Worm (Caenorhabditis elegans) whole organism, young adult: Measurements from ENCODE around the gene T28A8.8.

Source experiments
- B0035.1 ChIP-seq: sonication (generic microtip); optimal IDR thresholded peaks from 2 replicates; lab custom pipeline; 2016; ENCODE audit warnings: missing genetic modification characterization, mild to moderate bottlenecking, missing compliant biosample characterization, missing genotype, missing genetic modification reagents
- C06A6.2 ChIP-seq: fragments of 200-800 bp; sonication (Bioruptor generic); conservative IDR thresholded peaks from 2 replicates; pipeline ENCODE4 v1.3.6; 2022; ENCODE audit warnings: missing genetic modification characterization, missing compliant biosample characterization
- D2030.7 ChIP-seq: fragments of 200-800 bp; sonication (Bioruptor generic); IDR thresholded peaks from 2 replicates; pipeline ENCODE4 v1.3.6; 2022; ENCODE audit warnings: missing genetic modification reagents, missing genetic modification characterization, missing compliant biosample characterization
- F10E7.11 ChIP-seq: sonication (generic microtip); optimal IDR thresholded peaks from 2 replicates; lab custom pipeline; 2017; ENCODE audit warnings: mild to moderate bottlenecking, missing genetic modification characterization, moderate library complexity, missing compliant biosample characterization
- F22D6.2 ChIP-seq: sonication (generic microtip); optimal IDR thresholded peaks from 2 replicates; lab custom pipeline; 2016; ENCODE audit warnings: mild to moderate bottlenecking, missing genetic modification characterization, missing compliant biosample characterization
- F23B12.7 ChIP-seq: sonication (generic microtip); optimal IDR thresholded peaks from 2 replicates; lab custom pipeline; 2017; ENCODE audit warnings: missing genetic modification characterization, mild to moderate bottlenecking, missing compliant biosample characterization, antibody characterized with exemption, moderate library complexity; ENCODE audit not compliant: insufficient read depth
- F33H1.4 ChIP-seq: fragments of 200-800 bp; sonication (Bioruptor generic); IDR thresholded peaks from 2 replicates; pipeline ENCODE4 v1.3.6; 2022; ENCODE audit warnings: missing genetic modification reagents, missing genetic modification characterization, missing compliant biosample characterization
- F49E8.2 ChIP-seq: sonication (generic microtip); optimal IDR thresholded peaks from 3 replicates; lab custom pipeline; 2017; ENCODE audit warnings: missing genetic modification characterization, mild to moderate bottlenecking, missing compliant biosample characterization, antibody characterized with exemption, moderate library complexity; ENCODE audit not compliant: insufficient read depth
- K11D2.4 ChIP-seq: fragments of 200-800 bp; sonication (Bioruptor generic); IDR thresholded peaks from 2 replicates; pipeline ENCODE4 v1.3.6; 2022; ENCODE audit warnings: missing genetic modification reagents, missing genetic modification characterization, missing compliant biosample characterization
- Y67H2A.10 ChIP-seq: fragments of 200-800 bp; sonication (Bioruptor generic); conservative IDR thresholded peaks from 2 replicates; pipeline ENCODE4 v1.3.6; 2022; ENCODE audit warnings: missing genetic modification reagents, missing genetic modification characterization, missing compliant biosample characterization
- Y95B8A.8 ChIP-seq: fragments of 200-800 bp; sonication (Bioruptor generic); IDR thresholded peaks from 2 replicates; pipeline ENCODE4 v1.3.6; 2022; ENCODE audit warnings: missing genetic modification reagents, missing genetic modification characterization, missing compliant biosample characterization
- atf-7 ChIP-seq: sonication (generic microtip); optimal IDR thresholded peaks from 2 replicates; lab custom pipeline; 2017; ENCODE audit warnings: mild to moderate bottlenecking, missing genetic modification characterization, missing compliant biosample characterization
- attf-5 ChIP-seq: fragments of 200-800 bp; sonication (Bioruptor generic); optimal IDR thresholded peaks from 2 replicates; lab custom pipeline; 2018; ENCODE audit warnings: mild to moderate bottlenecking, missing genetic modification characterization, missing compliant biosample characterization
- attf-6 ChIP-seq: fragments of 200-800 bp; sonication (Bioruptor generic); IDR thresholded peaks from 2 replicates; pipeline ENCODE4 v1.3.6; 2022; ENCODE audit warnings: missing genetic modification reagents, missing genetic modification characterization, missing compliant biosample characterization
- cebp-1 ChIP-seq, 2 experiments: fragments of 200-800 bp in 1 of 2; sonication (Bioruptor generic) in 1 of 2; sonication (generic microtip) in 1 of 2; IDR thresholded peaks in 1 of 2; optimal IDR thresholded peaks in 1 of 2; 2 replicates each; pipeline versions ENCODE4 v1.3.6 to Lab custom; 2017 to 2022; ENCODE audit warnings: missing compliant biosample characterization in 2 of 2, missing genetic modification characterization in 2 of 2, mild to moderate bottlenecking in 1 of 2, missing genetic modification reagents in 1 of 2, moderate library complexity in 1 of 2
- ceh-100 ChIP-seq: fragments of 200-800 bp; sonication (Bioruptor generic); IDR thresholded peaks from 2 replicates; pipeline ENCODE4 v1.3.6; 2022; ENCODE audit warnings: missing genetic modification reagents, missing genetic modification characterization, missing compliant biosample characterization
- ceh-27 ChIP-seq: fragments of 200-800 bp; sonication (Bioruptor generic); optimal IDR thresholded peaks from 2 replicates; lab custom pipeline; 2018; ENCODE audit warnings: mild to moderate bottlenecking, missing genetic modification characterization, moderate library complexity, missing compliant biosample characterization
- ceh-91 ChIP-seq: fragments of 200-800 bp; sonication (Bioruptor generic); IDR thresholded peaks from 2 replicates; pipeline ENCODE4 v1.3.6; 2022; ENCODE audit warnings: missing genetic modification reagents, missing genetic modification characterization, missing compliant biosample characterization
- chd-7 ChIP-seq: sonication (generic microtip); optimal IDR thresholded peaks from 2 replicates; lab custom pipeline; 2016; ENCODE audit warnings: mild to moderate bottlenecking, missing genetic modification characterization, moderate library complexity, missing compliant biosample characterization
- dox-1 ChIP-seq: fragments of 200-800 bp; sonication (Bioruptor generic); IDR thresholded peaks from 2 replicates; pipeline ENCODE4 v1.3.6; 2022; ENCODE audit warnings: missing genetic modification reagents, missing genetic modification characterization, missing compliant biosample characterization
- efl-1 ChIP-seq: fragments of 150-350 bp; optimal IDR thresholded peaks from 2 replicates; lab custom pipeline; 2014; ENCODE audit warnings: missing biosample characterization, missing genetic modification reagents, missing genetic modification characterization
- ekl-4 ChIP-seq: fragments of 200-800 bp; sonication (Bioruptor generic); IDR thresholded peaks from 2 replicates; pipeline ENCODE4 v1.3.6; 2022; ENCODE audit warnings: missing genetic modification reagents, missing genetic modification characterization, missing compliant biosample characterization
- ets-4 ChIP-seq: fragments of 200-800 bp; sonication (Bioruptor generic); optimal IDR thresholded peaks from 2 replicates; lab custom pipeline; 2018; ENCODE audit warnings: mild to moderate bottlenecking, missing genetic modification characterization, missing compliant biosample characterization
- hrde-1 ChIP-seq: sonication (generic microtip); optimal IDR thresholded peaks from 2 replicates; lab custom pipeline; 2016; ENCODE audit warnings: missing genetic modification characterization, mild to moderate bottlenecking, missing compliant biosample characterization, moderate library complexity, missing genotype, missing genetic modification reagents, borderline replicate concordance
- hsf-1 ChIP-seq: fragments of 200-800 bp; sonication (Bioruptor generic); IDR thresholded peaks from 2 replicates; pipeline ENCODE4 v1.3.6; 2022; ENCODE audit warnings: missing genetic modification reagents, missing genetic modification characterization, missing compliant biosample characterization
- let-607 ChIP-seq, 2 experiments: fragments of 200-800 bp in 1 of 2; sonication (Bioruptor generic) in 1 of 2; sonication (generic microtip) in 1 of 2; optimal IDR thresholded peaks; 2 replicates each; lab custom pipeline; 2016 to 2018; ENCODE audit warnings: mild to moderate bottlenecking in 2 of 2, missing compliant biosample characterization in 2 of 2, missing genetic modification characterization in 2 of 2, moderate library complexity in 2 of 2, missing genotype in 1 of 2
- lin-54 ChIP-seq: fragments of 200-800 bp; sonication (Bioruptor generic); optimal IDR thresholded peaks from 2 replicates; lab custom pipeline; 2018; ENCODE audit warnings: mild to moderate bottlenecking, missing genetic modification characterization, missing compliant biosample characterization
- madf-3 ChIP-seq: fragments of 200-800 bp; sonication (Bioruptor generic); IDR thresholded peaks from 2 replicates; pipeline ENCODE4 v1.3.6; 2022; ENCODE audit warnings: missing genetic modification reagents, missing genetic modification characterization, missing compliant biosample characterization
- madf-6 ChIP-seq: fragments of 200-800 bp; sonication (Bioruptor generic); IDR thresholded peaks from 2 replicates; pipeline ENCODE4 v1.3.6; 2022; ENCODE audit warnings: missing genetic modification reagents, missing genetic modification characterization, missing compliant biosample characterization
- madf-8 ChIP-seq: fragments of 200-800 bp; sonication (Bioruptor generic); conservative IDR thresholded peaks from 2 replicates; pipeline ENCODE4 v1.3.6; 2022; ENCODE audit warnings: missing genetic modification reagents, missing genetic modification characterization, missing compliant biosample characterization
- mcd-1 ChIP-seq: fragments of 200-800 bp; sonication (Bioruptor generic); IDR thresholded peaks from 2 replicates; pipeline ENCODE4 v1.3.6; 2022; ENCODE audit warnings: missing genetic modification reagents, missing genetic modification characterization, missing compliant biosample characterization
- nfyb-1 ChIP-seq: fragments of 200-800 bp; sonication (Bioruptor generic); IDR thresholded peaks from 2 replicates; pipeline ENCODE4 v1.3.6; 2022; ENCODE audit warnings: missing genetic modification reagents, missing genetic modification characterization, missing compliant biosample characterization
- pbrm-1 ChIP-seq: fragments of 200-800 bp; sonication (Bioruptor generic); IDR thresholded peaks from 2 replicates; pipeline ENCODE4 v1.3.6; 2022; ENCODE audit warnings: missing genetic modification reagents, missing genetic modification characterization, missing compliant biosample characterization
- sea-2 ChIP-seq: fragments of 200-800 bp; sonication (Bioruptor generic); IDR thresholded peaks from 2 replicates; pipeline ENCODE4 v1.3.6; 2022; ENCODE audit warnings: missing genetic modification characterization, missing compliant biosample characterization
- snpc-1.3 ChIP-seq: sonication (generic microtip); optimal IDR thresholded peaks from 2 replicates; lab custom pipeline; 2017; ENCODE audit warnings: missing genetic modification characterization, mild to moderate bottlenecking, missing compliant biosample characterization, antibody characterized with exemption, moderate library complexity, missing genotype, missing genetic modification reagents; ENCODE audit not compliant: insufficient read depth
- snpc-3.4 ChIP-seq: sonication (generic microtip); optimal IDR thresholded peaks from 2 replicates; lab custom pipeline; 2017; ENCODE audit warnings: missing genetic modification characterization, mild to moderate bottlenecking, missing compliant biosample characterization, antibody characterized with exemption, moderate library complexity, missing genotype, missing genetic modification reagents
- snpc-4 ChIP-seq, 5 experiments: fragments of 150-350 bp in 1 of 5; sonication (generic microtip) in 4 of 5; optimal IDR thresholded peaks; 2 replicates each; lab custom pipeline; 2014 to 2018; ENCODE audit warnings: missing genetic modification characterization in 5 of 5, missing biosample characterization in 3 of 5, antibody characterized with exemption in 2 of 5, mild to moderate bottlenecking in 2 of 5, missing compliant biosample characterization in 2 of 5, missing genotype in 2 of 5, moderate library complexity in 2 of 5, missing genetic modification reagents in 1 of 5
- somi-1 ChIP-seq: fragments of 200-800 bp; sonication (Bioruptor generic); optimal IDR thresholded peaks from 2 replicates; lab custom pipeline; 2018; ENCODE audit warnings: mild to moderate bottlenecking, missing genetic modification characterization, missing compliant biosample characterization
- sptf-2 ChIP-seq: fragments of 200-800 bp; sonication (Bioruptor generic); optimal IDR thresholded peaks from 2 replicates; lab custom pipeline; 2018; ENCODE audit warnings: mild to moderate bottlenecking, missing genetic modification characterization, missing compliant biosample characterization
- tbp1 ChIP-seq: fragments of 200-800 bp; sonication (Bioruptor generic); optimal IDR thresholded peaks from 2 replicates; lab custom pipeline; 2018; ENCODE audit warnings: mild to moderate bottlenecking, missing genetic modification characterization, missing compliant biosample characterization
- tlf-1 ChIP-seq: fragments of 200-800 bp; sonication (Bioruptor generic); optimal IDR thresholded peaks from 2 replicates; lab custom pipeline; 2018; ENCODE audit warnings: mild to moderate bottlenecking, missing genetic modification characterization, missing compliant biosample characterization
- ztf-28 ChIP-seq: fragments of 200-800 bp; sonication (Bioruptor generic); IDR thresholded peaks from 2 replicates; pipeline ENCODE4 v1.3.6; 2022; ENCODE audit warnings: missing genetic modification reagents, missing genetic modification characterization, missing compliant biosample characterization

The T28A8.8 gene

DNA sequence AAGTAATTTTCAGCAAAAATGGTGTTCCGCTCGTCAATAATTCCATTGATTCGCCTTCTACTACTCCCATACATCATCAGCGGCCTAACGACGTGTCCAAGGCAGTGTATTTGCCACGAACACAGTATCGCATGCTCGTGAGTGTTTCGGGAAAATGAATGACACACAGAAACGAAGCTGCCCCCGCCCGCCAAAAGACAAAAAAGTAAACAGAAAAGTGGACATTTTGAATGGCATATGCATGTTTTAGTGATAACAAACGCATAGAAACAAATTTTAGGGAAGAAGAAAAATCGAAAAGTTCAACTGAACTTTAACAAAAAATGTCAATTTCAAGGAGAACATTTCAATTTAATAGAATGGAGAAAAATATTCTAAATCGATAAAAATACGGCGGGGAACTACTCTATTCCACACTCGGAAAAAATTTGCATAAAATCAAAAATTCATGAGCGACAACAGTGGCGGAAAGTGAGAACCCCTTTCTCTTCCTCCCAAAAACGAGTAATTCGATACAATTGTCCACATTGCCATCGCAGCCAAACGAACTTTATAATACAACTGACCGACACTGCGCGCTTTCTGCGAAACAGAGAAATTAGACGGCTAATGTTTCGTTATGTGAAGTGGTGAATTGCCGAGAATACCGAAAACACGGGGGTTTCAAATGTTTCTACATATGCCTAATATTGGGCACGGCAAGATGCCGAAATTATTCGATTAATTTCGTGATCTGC is 26.1 kb downstream of the T28A8.8 start (continued):
- TF ChIP-seq snpc-1.3 (tag; lab: Kevin White, UChicago) = no peak
- TF ChIP-seq, all 124 proteins: peak for 10

DNA sequence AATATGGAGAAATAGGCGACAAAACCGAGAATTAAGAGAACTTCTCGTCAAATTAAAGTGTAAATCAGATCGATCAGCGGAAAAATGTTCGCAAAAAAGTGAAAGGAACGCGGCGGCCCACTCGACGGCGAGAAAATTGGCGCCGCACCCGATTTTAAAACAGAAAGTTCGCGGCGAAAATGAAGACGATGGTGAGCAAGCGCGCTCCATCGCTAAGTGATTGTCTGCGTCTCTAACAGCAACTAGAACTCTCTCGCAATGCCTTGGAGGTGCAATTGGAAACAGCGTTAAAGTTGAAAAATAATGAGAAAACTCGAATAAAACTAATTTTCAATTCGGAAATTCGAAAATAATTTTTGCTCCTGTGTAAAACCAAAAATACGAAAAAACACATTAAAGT is 27.4 kb downstream of the T28A8.8 start:
- TF ChIP-seq pbrm-1 (GFP tag; lab: Robert Waterston, UW) = peak; percentile 71; the same call in 1 of the 2 replicates
- TF ChIP-seq snpc-3.4 (tag; lab: Kevin White, UChicago) = peak; percentile 14
- TF ChIP-seq ets-4 (GFP tag; lab: Kevin White, UChicago) = no peak
- no peak for TF ChIP-seq let-607 (tag; optimal IDR thresholded peaks at IDR 0.05; lab: Kevin White, UChicago)
- peak; percentile 21; the same call in 1 of the 2 replicates for TF ChIP-seq ceh-100 (GFP tag; lab: Robert Waterston, UW)
- TF ChIP-seq chd-7 (tag; lab: Kevin White, UChicago) = no peak
- peak; percentile 71 for TF ChIP-seq nfyb-1 (GFP tag; lab: Robert Waterston, UW)
- TF ChIP-seq ekl-4 (GFP tag; lab: Robert Waterston, UW) = peak; percentile 73; the same call in 1 of the 2 replicates
- TF ChIP-seq F10E7.11 (tag; lab: Kevin White, UChicago) = no peak
- TF ChIP-seq hrde-1 (tag; lab: Kevin White, UChicago) = no peak
- peak; percentile 40 for TF ChIP-seq ceh-27
- no peak for TF ChIP-seq C06A6.2 (GFP tag; lab: Robert Waterston, UW)
- TF ChIP-seq snpc-1.3 (tag; lab: Kevin White, UChicago) = no peak
- peak; percentile 83 for TF ChIP-seq madf-8 (GFP tag; lab: Robert Waterston, UW)
- no peak for TF ChIP-seq B0035.1 (tag; lab: Kevin White, UChicago)
- peak; percentile 67 for TF ChIP-seq dox-1
- TF ChIP-seq hsf-1 (GFP tag; lab: Robert Waterston, UW) = peak; percentile 84
- no peak for TF ChIP-seq sea-2
- 0 out of 2 replicates have a peak, but pooled peaks have one; percentile 25 for TF ChIP-seq madf-3 (GFP tag; lab: Robert Waterston, UW)
- no peak for TF ChIP-seq Y67H2A.10 (GFP tag; lab: Robert Waterston, UW)
- peak; percentile 45 for TF ChIP-seq tbp1 (GFP tag; lab: Kevin White, UChicago)
- no peak for TF ChIP-seq sptf-2 (GFP tag; lab: Kevin White, UChicago)
- no peak for TF ChIP-seq K11D2.4
- no peak for TF ChIP-seq attf-6
- TF ChIP-seq snpc-4 (GFP tag; optimal IDR thresholded peaks at IDR 0.05; lab: Kevin White, UChicago) = no peak
- TF ChIP-seq snpc-4 (tag; optimal IDR thresholded peaks at IDR 0.05; lab: Kevin White, UChicago) = peak in 2 of 4 experiments; percentile 15 to 16
- TF ChIP-seq ceh-91 (GFP tag; lab: Robert Waterston, UW) = peak; percentile 84
- peak; percentile 93 for TF ChIP-seq madf-6 (GFP tag; lab: Robert Waterston, UW)
- TF ChIP-seq lin-54 = peak; percentile 63
- no peak for TF ChIP-seq somi-1 (GFP tag; lab: Kevin White, UChicago)
- peak; percentile 6 for TF ChIP-seq F23B12.7 (tag; lab: Kevin White, UChicago)
- peak; percentile 82 for TF ChIP-seq D2030.7 (GFP tag; lab: Robert Waterston, UW)
- peak; percentile 86 for TF ChIP-seq efl-1 (GFP tag; lab: Kevin White, UChicago)
- TF ChIP-seq cebp-1 (GFP tag; IDR thresholded peaks at IDR 0.05; lab: Robert Waterston, UW) = no peak
- peak; percentile 20 for TF ChIP-seq cebp-1 (tag; optimal IDR thresholded peaks at IDR 0.05; lab: Kevin White, UChicago)
- peak; percentile 64 for TF ChIP-seq F33H1.4 (GFP tag; lab: Robert Waterston, UW)
- TF ChIP-seq ztf-28 (GFP tag; lab: Robert Waterston, UW) = no peak
- TF ChIP-seq attf-5 (GFP tag; lab: Kevin White, UChicago) = no peak
- TF ChIP-seq F49E8.2 (tag; lab: Kevin White, UChicago) = peak; percentile 20
- peak; percentile 95 for TF ChIP-seq mcd-1 (GFP tag; lab: Robert Waterston, UW)
- no peak for TF ChIP-seq atf-7 (tag; lab: Kevin White, UChicago)
- no peak for TF ChIP-seq F22D6.2
- TF ChIP-seq tlf-1 (GFP tag; lab: Kevin White, UChicago) = peak; percentile 40
- TF ChIP-seq Y95B8A.8 (GFP tag; lab: Robert Waterston, UW) = 0 out of 2 replicates have a peak, but pooled peaks have one; percentile 69
